Worm (Caenorhabditis elegans) whole organism, mixed stage, embryonic: ENCODE data around the gene ptr-5.

Experiments
- blmp-1 ChIP-seq: fragments of 150-350 bp; optimal IDR thresholded peaks from 2 replicates; lab custom pipeline; 2014; ENCODE audit warnings: missing biosample characterization, missing genetic modification characterization
- ces-1 ChIP-seq: fragments of 150-350 bp; optimal IDR thresholded peaks from 2 replicates; lab custom pipeline; 2014; ENCODE audit warnings: missing biosample characterization, missing genetic modification reagents, missing genetic modification characterization
- elt-1 ChIP-seq: sonication (generic microtip); optimal IDR thresholded peaks from 2 replicates; lab custom pipeline; 2017; ENCODE audit warnings: missing genetic modification characterization, mild to moderate bottlenecking, missing compliant biosample characterization, antibody characterized with exemption, moderate library complexity, borderline replicate concordance; ENCODE audit not compliant: insufficient read depth
- elt-3 ChIP-seq: fragments of 150-350 bp; optimal IDR thresholded peaks from 2 replicates; lab custom pipeline; 2014; ENCODE audit warnings: missing biosample characterization, missing genetic modification characterization
- hlh-1 ChIP-seq: fragments of 150-350 bp; optimal IDR thresholded peaks from 2 replicates; lab custom pipeline; 2014; ENCODE audit warnings: missing biosample characterization, missing genetic modification reagents, missing genetic modification characterization
- lin-13 ChIP-seq: fragments of 150-350 bp; optimal IDR thresholded peaks from 2 replicates; lab custom pipeline; 2014; ENCODE audit warnings: missing biosample characterization, missing genetic modification characterization
- nhr-12 ChIP-seq: fragments of 150-350 bp; optimal IDR thresholded peaks from 2 replicates; lab custom pipeline; 2014; ENCODE audit warnings: missing biosample characterization, missing genetic modification characterization
- nhr-237 ChIP-seq: fragments of 150-350 bp; optimal IDR thresholded peaks from 2 replicates; lab custom pipeline; 2014; ENCODE audit warnings: missing biosample characterization, missing genetic modification characterization
- nhr-28 ChIP-seq: fragments of 150-350 bp; optimal IDR thresholded peaks from 2 replicates; lab custom pipeline; 2014; ENCODE audit warnings: missing biosample characterization, missing genetic modification characterization
- snpc-4 ChIP-seq: fragments of 150-350 bp; optimal IDR thresholded peaks from 2 replicates; lab custom pipeline; 2014; ENCODE audit warnings: missing biosample characterization, missing genetic modification characterization
- unc-120 ChIP-seq: sonication (generic microtip); optimal IDR thresholded peaks from 2 replicates; lab custom pipeline; 2017; ENCODE audit warnings: missing genetic modification characterization, missing compliant biosample characterization; ENCODE audit not compliant: poor library complexity, severe bottlenecking
- unc-39 ChIP-seq: fragments of 150-350 bp; optimal IDR thresholded peaks from 2 replicates; lab custom pipeline; 2014; ENCODE audit warnings: missing biosample characterization, missing genetic modification characterization
- unc-62 ChIP-seq: fragments of 150-350 bp; optimal IDR thresholded peaks from 2 replicates; lab custom pipeline; 2014; ENCODE audit warnings: missing biosample characterization, missing genetic modification reagents, missing genetic modification characterization
- ztf-11 ChIP-seq: fragments of 150-350 bp; optimal IDR thresholded peaks from 2 replicates; lab custom pipeline; 2014; ENCODE audit warnings: missing biosample characterization, missing genetic modification characterization

DNA sequence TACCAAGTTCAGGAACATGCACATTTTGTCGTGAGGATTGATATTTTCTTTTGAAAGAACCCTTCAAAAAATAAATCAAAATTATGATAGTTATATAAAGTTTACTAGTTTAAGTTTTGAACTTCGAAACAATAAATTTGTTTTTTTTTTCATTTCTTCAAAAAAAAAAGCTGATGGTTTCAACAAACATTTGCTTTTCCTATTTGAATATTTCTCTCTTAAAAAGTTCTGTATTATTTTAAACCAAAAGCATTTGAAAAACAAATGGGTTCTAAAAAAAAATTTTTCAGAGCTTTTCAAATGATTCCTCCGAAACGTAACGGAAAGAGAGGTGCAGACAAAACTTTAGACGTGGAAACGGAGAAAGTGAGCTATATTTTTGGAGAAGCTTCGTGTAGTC, 22.1 kb downstream of the ptr-5 start, which contains the start of gene C53C11.1:
- TF ChIP-seq snpc-4 (tag; lab: Kevin White, UChicago), result no peak
- TF ChIP-seq nhr-12 (tag; lab: Kevin White, UChicago), result no peak
- no peak for TF ChIP-seq elt-3 (tag; lab: Kevin White, UChicago)
- TF ChIP-seq unc-120 (tag; lab: Kevin White, UChicago), result no peak
- TF ChIP-seq unc-62 (GFP tag; lab: Kevin White, UChicago), result no peak
- no peak for TF ChIP-seq hlh-1 (tag; lab: Kevin White, UChicago)
- no peak for TF ChIP-seq lin-13 (tag; lab: Kevin White, UChicago)
- TF ChIP-seq nhr-28 (tag; lab: Kevin White, UChicago), result no peak
- TF ChIP-seq blmp-1 (tag; lab: Kevin White, UChicago), result no peak
- no peak for TF ChIP-seq unc-39 (tag; lab: Kevin White, UChicago)
- no peak for TF ChIP-seq ztf-11 (tag; lab: Kevin White, UChicago)
- TF ChIP-seq nhr-237 (tag; lab: Kevin White, UChicago), result no peak
- no peak for TF ChIP-seq elt-1 (tag; lab: Kevin White, UChicago)
- no peak for TF ChIP-seq ces-1 (GFP tag; lab: Kevin White, UChicago)
